Fruit fly (Drosophila melanogaster): ENCODE data around the gene Sgs3.

The Sgs3 gene

DNA sequence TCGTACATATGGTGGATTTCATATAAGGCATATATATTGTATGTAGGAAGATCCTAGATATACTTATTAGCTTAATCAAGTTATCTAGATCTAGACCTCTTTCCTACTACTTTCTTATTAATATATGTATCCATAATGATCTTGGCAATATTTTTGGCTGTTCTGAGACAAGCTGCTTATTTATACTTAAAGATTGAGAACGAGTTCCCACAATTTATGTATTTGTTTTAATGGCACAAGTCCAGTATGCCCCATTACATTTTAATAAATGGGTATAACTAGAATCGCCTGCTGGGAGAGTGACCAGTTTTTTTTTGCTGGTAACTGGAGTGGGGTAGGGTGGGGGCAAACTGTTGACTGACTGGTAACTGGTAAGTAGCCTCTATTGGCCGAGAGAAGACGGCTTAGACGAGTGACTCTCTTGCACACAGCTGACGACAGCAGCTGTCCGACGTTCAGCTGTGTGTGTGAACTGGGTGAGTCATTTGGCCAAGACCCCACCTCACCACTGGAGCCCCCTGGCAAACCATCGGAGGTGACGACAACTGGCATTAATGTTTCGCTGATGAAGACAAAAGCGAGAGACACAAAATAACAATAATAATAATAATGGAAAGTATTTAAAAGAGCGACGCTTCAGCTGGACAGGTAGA is 24.9 kb downstream of the Sgs3 start (continued):
- TF ChIP-seq CG4360 (GFP tag; IDR thresholded peaks at IDR 0.05) (no peak), CG17802 (tag; optimal IDR thresholded peaks at IDR 0.05) (no peak), Xbp1 (GFP tag; optimal IDR thresholded peaks at IDR 0.05) (no peak), Lpt (GFP tag; optimal IDR thresholded peaks at IDR 0.05) (no peak), her (GFP tag; optimal IDR thresholded peaks at IDR 0.05) (no peak), CG6813 (GFP tag; optimal IDR thresholded peaks at IDR 0.05) (no peak), cad (GFP tag; optimal IDR thresholded peaks at IDR 0.05) (no peak), CG31441 (GFP tag; IDR thresholded peaks at IDR 0.05) (no peak), Hmx (GFP tag; optimal IDR thresholded peaks at IDR 0.05) (no peak), Ssrp (tag; optimal IDR thresholded peaks at IDR 0.05) (no peak), crp (GFP tag; optimal IDR thresholded peaks at IDR 0.05) (peak in 1 of 2 experiments; percentile 17), vfl (GFP tag; optimal IDR thresholded peaks at IDR 0.05) (no peak), zen (tag; optimal IDR thresholded peaks at IDR 0.05) (no peak), CG13894 (tag; optimal IDR thresholded peaks at IDR 0.05) (peak; percentile 36), CG16815 (GFP tag; optimal IDR thresholded peaks at IDR 0.05) (no peak), ttk (GFP tag; IDR thresholded peaks at IDR 0.05) (no peak), Oaz (GFP tag; IDR thresholded peaks at IDR 0.05) (no peak), CG17612 (GFP tag; IDR thresholded peaks at IDR 0.05) (no peak), CG1233 (GFP tag; optimal IDR thresholded peaks at IDR 0.05) (no peak), cg (GFP tag; optimal IDR thresholded peaks at IDR 0.05) (peak; percentile 65), ken (GFP tag; IDR thresholded peaks at IDR 0.05) (no peak), tna (GFP tag; IDR thresholded peaks at IDR 0.05; ENCODE audit: partially characterized antibody) (0 out of 2 replicates have a peak, but pooled peaks have one; percentile 26), MTF-1 (GFP tag; optimal IDR thresholded peaks at IDR 0.05; ENCODE audit: borderline replicate concordance) (no peak), CG14441 (GFP tag; IDR thresholded peaks at IDR 0.05) (0 out of 2 replicates have a peak, but pooled peaks have one; percentile 8), Asciz (GFP tag; optimal IDR thresholded peaks at IDR 0.05) (no peak), ase (GFP tag; IDR thresholded peaks at IDR 0.05) (no peak), GATAe (GFP tag; conservative IDR thresholded peaks at IDR 0.05) (no peak), CG7745 (tag; optimal IDR thresholded peaks at IDR 0.05) (no peak), tap (tag; optimal IDR thresholded peaks at IDR 0.05) (no peak), jumu (GFP tag; optimal IDR thresholded peaks at IDR 0.05) (no peak), CG34224 (GFP tag; IDR thresholded peaks at IDR 0.05; ENCODE audit: partially characterized antibody) (no peak), Dip3 (GFP tag; optimal IDR thresholded peaks at IDR 0.05) (no peak), CG7839 (tag; optimal IDR thresholded peaks at IDR 0.05) (no peak), E2f1 (GFP tag; IDR thresholded peaks at IDR 0.05) (no peak), pros (GFP tag; optimal IDR thresholded peaks at IDR 0.05) (no peak), CG12769 (tag; optimal IDR thresholded peaks at IDR 0.05) (peak; percentile 38), ham (GFP tag; IDR thresholded peaks at IDR 0.05) (no peak), CG2116 (GFP tag; optimal IDR thresholded peaks at IDR 0.05) (no peak), Sox102F (GFP tag; optimal IDR thresholded peaks at IDR 0.05) (no peak), CG7928 (GFP tag; optimal IDR thresholded peaks at IDR 0.05) (no peak)

Measured in whole organism, embryonic.